Worm (Caenorhabditis elegans): ENCODE measurements around the gene ndg-4.

DNA sequence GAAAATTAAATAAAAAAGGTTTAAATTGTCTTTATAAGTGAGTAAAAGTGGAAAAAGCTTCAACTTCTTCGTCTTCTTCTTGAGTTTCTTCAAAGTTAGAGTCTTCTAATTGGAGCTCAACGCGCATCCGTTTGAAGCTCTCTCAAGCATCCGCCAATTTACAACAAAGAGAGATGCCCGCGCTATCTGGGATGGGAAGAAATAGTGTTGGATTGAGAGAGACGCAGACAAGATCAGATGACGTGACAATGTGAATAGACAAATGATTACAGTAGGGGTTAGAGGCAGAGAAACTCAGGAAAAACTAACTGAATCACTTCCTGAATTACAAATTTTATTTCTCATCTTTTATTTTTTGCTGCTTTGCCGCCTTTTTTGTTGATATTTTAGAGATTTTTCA lies 15.8 kb upstream of the ndg-4 start:
- no peak for TF ChIP-seq unc-55 (GFP tag; optimal IDR thresholded peaks at IDR 0.05)
- TF ChIP-seq ceh-34 (tag; optimal IDR thresholded peaks at IDR 0.05): no peak
